Worm (Caenorhabditis elegans): ENCODE results near the gene tkr-3.
"Not testable (repeated sequence)": the region's sequence is repeated elsewhere in the genome, so short reads cannot be mapped to it uniquely, and the experiment has no call there.

The tkr-3 gene

ce11 chrIV:5121995-5122394 lies at the start of gene tkr-3:
Gene tkr-3 (minus strand): TSS chrIV:5122095.
- TF ChIP-seq dao-5 (tag; optimal IDR thresholded peaks at IDR 0.05) (no peak), W03F9.2 (tag; optimal IDR thresholded peaks at IDR 0.05) (no peak)

DNA sequence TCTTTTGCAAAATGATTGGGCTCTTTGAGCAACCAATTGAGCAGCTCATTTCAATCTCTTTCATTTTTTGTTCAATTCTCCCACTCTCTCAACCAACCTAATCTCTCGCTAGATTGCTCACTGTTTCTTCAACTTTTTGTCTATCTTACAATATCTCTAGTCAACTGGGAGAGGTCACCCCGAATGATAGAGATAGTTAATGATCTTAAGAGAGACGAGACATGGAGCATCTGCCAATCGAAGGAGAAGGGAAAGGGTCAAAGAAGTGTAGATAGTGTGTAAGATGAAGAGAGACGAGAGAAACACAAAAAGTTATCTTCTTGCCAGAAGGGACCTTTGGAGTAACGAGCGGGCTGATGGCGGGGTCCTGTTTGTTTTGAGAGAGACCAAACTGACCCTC lies 47.4 kb upstream of the tkr-3 start:
- TF ChIP-seq W03F9.2 (tag; optimal IDR thresholded peaks at IDR 0.05) = no peak
- TF ChIP-seq him-1 (tag; optimal IDR thresholded peaks at IDR 0.05) = no peak
- TF ChIP-seq dao-5 (tag; optimal IDR thresholded peaks at IDR 0.05) = no peak

DNA sequence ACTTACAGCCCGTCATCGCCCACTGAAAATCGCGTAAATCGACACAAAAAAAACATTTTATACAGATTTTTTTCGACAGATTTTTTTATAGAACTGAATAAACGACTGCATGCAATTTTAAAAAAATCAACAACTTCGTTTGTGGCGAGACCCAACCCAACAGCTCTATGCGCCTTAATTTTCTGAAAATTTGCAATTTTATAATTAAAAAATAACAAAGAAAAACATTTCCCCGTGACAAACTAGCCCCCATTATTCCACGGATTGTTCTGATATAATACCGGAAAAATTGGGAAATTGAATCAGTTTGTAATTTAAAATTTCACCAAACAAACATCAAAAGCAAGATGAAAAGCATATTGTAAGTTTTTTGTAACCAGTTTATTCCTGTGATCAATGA lies 44.1 kb upstream of the tkr-3 start, which contains the start of gene ptp-5.1:
ptp-5.1 (plus strand) TSS at position 301 of the 400 bp plus-strand sequence.
- TF ChIP-seq dao-5 (tag; optimal IDR thresholded peaks at IDR 0.05) (no peak), W03F9.2 (tag; optimal IDR thresholded peaks at IDR 0.05) (no peak), him-1 (tag; optimal IDR thresholded peaks at IDR 0.05) (no peak)

DNA sequence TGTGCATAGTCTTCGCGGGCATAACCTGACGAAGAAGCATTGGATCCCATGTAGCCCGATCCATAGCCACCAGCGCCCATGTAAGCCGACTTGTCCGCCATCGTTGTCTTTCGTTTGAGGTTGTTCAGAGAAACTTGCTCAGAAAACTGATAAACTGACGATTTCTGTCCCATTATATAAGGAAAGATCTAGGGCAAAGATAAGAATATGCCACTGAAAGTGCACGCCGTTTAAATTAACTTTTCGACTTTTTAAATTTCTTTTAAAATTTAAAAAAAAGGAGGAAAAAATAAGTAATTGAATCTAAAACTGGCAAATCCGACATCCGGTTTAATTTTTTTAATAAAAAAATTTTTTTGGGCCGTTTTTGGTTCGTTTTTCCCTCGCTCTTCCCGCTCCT lies 43.7 kb upstream of the tkr-3 start, which contains the start of gene nspd-6:
nspd-6 (minus strand) TSS at position 101 of the 400 bp plus-strand sequence.
- not testable (repeated sequence) for TF ChIP-seq W03F9.2, dao-5, him-1 (tag; optimal IDR thresholded peaks at IDR 0.05)

- not testable (repeated sequence) for TF ChIP-seq him-1, W03F9.2, dao-5 (tag; optimal IDR thresholded peaks at IDR 0.05)
Measured at ce11 chrIV:5162941-5163340, 41.0 kb upstream of the tkr-3 start, which contains the start of the genes nspd-3 and C24D10.2. Gene nspd-3 (minus strand): TSS chrIV:5163041. Gene C24D10.2 (plus strand): TSS chrIV:5163339.

ce11 chrIV:5160171-5160570 lies 38.3 kb upstream of the tkr-3 start, which contains the start of the genes C24D10.6 and C24D10.4:
Gene C24D10.6 (minus strand): TSS chrIV:5160248.
Gene C24D10.4 (plus strand): TSS chrIV:5160522.
- TF ChIP-seq him-1 (tag; optimal IDR thresholded peaks at IDR 0.05) = no peak
- peak; percentile 19 for TF ChIP-seq W03F9.2 (tag; optimal IDR thresholded peaks at IDR 0.05)
- no peak for TF ChIP-seq dao-5 (tag; optimal IDR thresholded peaks at IDR 0.05)

- TF ChIP-seq W03F9.2 (tag; optimal IDR thresholded peaks at IDR 0.05) (no peak), him-1 (tag; optimal IDR thresholded peaks at IDR 0.05) (no peak)
Measured at ce11 chrIV:5157226-5157625, 35.3 kb upstream of the tkr-3 start, which contains the start of gene C24D10.49. Gene C24D10.49 (minus strand): TSS chrIV:5157326.

DNA sequence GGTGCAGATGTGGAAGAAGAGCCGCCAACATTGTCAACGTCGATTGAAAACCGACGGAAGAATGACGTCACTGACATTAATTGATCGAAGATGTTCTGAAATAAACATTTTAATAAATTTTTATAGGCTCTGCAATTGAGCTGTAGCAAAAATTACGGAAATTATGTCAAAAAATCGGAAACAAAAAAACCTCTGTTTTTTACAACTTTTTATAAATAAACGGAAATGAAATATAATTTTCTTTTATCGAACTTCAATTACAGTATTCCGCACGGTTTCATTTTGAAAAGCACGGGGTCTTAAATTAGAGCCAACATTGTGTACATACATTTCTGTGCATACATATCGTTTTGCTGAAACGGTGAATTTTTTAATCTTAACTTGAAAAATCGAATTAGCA lies 30.5 kb upstream of the tkr-3 start, which contains the start of gene soc-2:
soc-2 (minus strand) TSS at position 101 of the 400 bp plus-strand sequence.
- TF ChIP-seq W03F9.2 (tag; optimal IDR thresholded peaks at IDR 0.05) (no peak), him-1 (tag; optimal IDR thresholded peaks at IDR 0.05) (no peak), dao-5 (tag; optimal IDR thresholded peaks at IDR 0.05) (no peak)

- TF ChIP-seq him-1 (tag; optimal IDR thresholded peaks at IDR 0.05) = no peak
- no peak for TF ChIP-seq dao-5 (tag; optimal IDR thresholded peaks at IDR 0.05)
- no peak for TF ChIP-seq W03F9.2 (tag; optimal IDR thresholded peaks at IDR 0.05)
Measured at ce11 chrIV:5149793-5150192, 27.9 kb upstream of the tkr-3 start, which contains the start of gene C24D10.5. Gene C24D10.5 (plus strand): TSS chrIV:5150093.

- TF ChIP-seq him-1 (tag; optimal IDR thresholded peaks at IDR 0.05) (no peak), dao-5 (tag; optimal IDR thresholded peaks at IDR 0.05) (no peak), W03F9.2 (tag; optimal IDR thresholded peaks at IDR 0.05) (no peak)
Measured at ce11 chrIV:5139972-5140371, 18.1 kb upstream of the tkr-3 start.

DNA sequence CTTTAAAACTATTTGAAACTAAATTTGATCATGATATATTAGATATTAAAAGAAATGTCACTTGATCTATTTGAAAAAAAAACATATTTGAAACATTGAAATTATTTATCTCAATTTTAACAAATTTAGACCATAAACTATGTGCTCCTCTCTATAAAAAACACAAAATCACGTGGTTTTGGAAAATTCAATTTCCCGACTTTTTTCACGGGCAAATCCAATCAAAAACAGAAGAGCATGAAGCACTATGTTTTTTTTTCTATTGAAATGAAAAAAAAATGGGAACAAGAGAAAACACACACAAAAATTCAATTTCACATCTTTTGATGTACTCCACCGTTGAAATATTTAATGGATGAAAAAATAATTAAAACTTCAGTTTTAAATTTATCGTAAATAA lies 17.3 kb upstream of the tkr-3 start:
- no peak for TF ChIP-seq dao-5 (tag; optimal IDR thresholded peaks at IDR 0.05)
- no peak for TF ChIP-seq him-1 (tag; optimal IDR thresholded peaks at IDR 0.05)
- TF ChIP-seq W03F9.2 (tag; optimal IDR thresholded peaks at IDR 0.05) = no peak

- TF ChIP-seq W03F9.2 (tag; optimal IDR thresholded peaks at IDR 0.05) (no peak), dao-5 (tag; optimal IDR thresholded peaks at IDR 0.05) (no peak), him-1 (tag; optimal IDR thresholded peaks at IDR 0.05) (peak; percentile 11)
Measured at ce11 chrIV:5137809-5138208, 15.9 kb upstream of the tkr-3 start.

ce11 chrIV:5136523-5136922 lies 14.6 kb upstream of the tkr-3 start:
- TF ChIP-seq W03F9.2 (tag; optimal IDR thresholded peaks at IDR 0.05) = no peak
- TF ChIP-seq him-1 (tag; optimal IDR thresholded peaks at IDR 0.05) = no peak
- no peak for TF ChIP-seq dao-5 (tag; optimal IDR thresholded peaks at IDR 0.05)

- TF ChIP-seq him-1 (tag; optimal IDR thresholded peaks at IDR 0.05) (no peak), dao-5 (tag; optimal IDR thresholded peaks at IDR 0.05) (no peak), W03F9.2 (tag; optimal IDR thresholded peaks at IDR 0.05) (no peak)
Measured at ce11 chrIV:5134798-5135197, 12.9 kb upstream of the tkr-3 start.
